Worm (Caenorhabditis elegans): ENCODE data around the gene msrp-4.

ce11 chrII:783532-783931 lies 39.1 kb downstream of the msrp-4 start, which contains the start of gene Y39F10A.6:
- TF ChIP-seq fax-1 (tag; optimal IDR thresholded peaks at IDR 0.05), result no peak
- no peak for TF ChIP-seq elt-2 (tag; optimal IDR thresholded peaks at IDR 0.05)
